Worm (Caenorhabditis elegans) whole organism, L1 larva: ENCODE results near the gene F41G3.18.

Experiments used
- C16A3.4 ChIP-seq: fragments of 150-350 bp; optimal IDR thresholded peaks from 2 replicates; lab custom pipeline; 2014; ENCODE audit warnings: missing biosample characterization, missing genetic modification characterization
- blmp-1 ChIP-seq: fragments of 150-350 bp; optimal IDR thresholded peaks from 2 replicates; lab custom pipeline; 2014; ENCODE audit warnings: missing biosample characterization, missing genetic modification characterization
- ceh-82 ChIP-seq, 3 experiments: fragments of 150-350 bp in 1 of 3; sonication (generic microtip) in 2 of 3; optimal IDR thresholded peaks; 2 replicates each; lab custom pipeline; 2014 to 2017; ENCODE audit warnings: missing biosample characterization in 3 of 3, missing genetic modification characterization in 3 of 3
- ceh-90 ChIP-seq: sonication (generic microtip); optimal IDR thresholded peaks from 2 replicates; lab custom pipeline; 2016; ENCODE audit warnings: missing genetic modification characterization, missing compliant biosample characterization
- ces-1 ChIP-seq: fragments of 150-350 bp; optimal IDR thresholded peaks from 2 replicates; lab custom pipeline; 2014; ENCODE audit warnings: missing biosample characterization, missing genetic modification reagents, missing genetic modification characterization
- efl-1 ChIP-seq, 4 experiments: fragments of 150-350 bp; optimal IDR thresholded peaks in 3 of 4; peaks in 1 of 4; 1 replicate in 1 of 4; 2 replicates in 3 of 4; lab custom pipeline; 2014; ENCODE audit warnings: missing biosample characterization in 2 of 4, missing genetic modification characterization in 2 of 4, missing genetic modification reagents in 2 of 4
- egl-13 ChIP-seq: sonication (generic microtip); optimal IDR thresholded peaks from 2 replicates; lab custom pipeline; 2016; ENCODE audit warnings: missing genotype, missing genetic modification reagents, missing genetic modification characterization, missing compliant biosample characterization
- egl-27 ChIP-seq, 2 experiments: fragments of 150-350 bp in 1 of 2; sonication (generic microtip); optimal IDR thresholded peaks; 3 replicates each; lab custom pipeline; 2017 to 2018; ENCODE audit warnings: missing biosample characterization in 2 of 2, missing genetic modification characterization in 2 of 2, missing genetic modification reagents in 2 of 2
- elt-3 ChIP-seq, 6 experiments: fragments of 150-350 bp in 1 of 6; sonication (generic microtip); optimal IDR thresholded peaks; 2 replicates each; lab custom pipeline; 2017 to 2018; ENCODE audit warnings: missing biosample characterization in 6 of 6, missing genetic modification characterization in 6 of 6, inconsistent platforms in 1 of 6
- fkh-10 ChIP-seq: sonication (generic microtip); optimal IDR thresholded peaks from 2 replicates; lab custom pipeline; 2017; ENCODE audit warnings: missing biosample characterization, missing genetic modification reagents, missing genetic modification characterization
- fos-1 ChIP-seq: fragments of 150-350 bp; optimal IDR thresholded peaks from 2 replicates; lab custom pipeline; 2014; ENCODE audit warnings: missing biosample characterization, missing genetic modification characterization
- grh-1 ChIP-seq: fragments of 200-800 bp; sonication (Bioruptor generic); IDR thresholded peaks from 2 replicates; pipeline ENCODE4 v1.3.6; 2022; ENCODE audit warnings: missing genetic modification reagents, missing genetic modification characterization, missing compliant biosample characterization
- hlh-17 ChIP-seq: fragments of 200-800 bp; sonication (Bioruptor generic); optimal IDR thresholded peaks from 2 replicates; lab custom pipeline; 2018; ENCODE audit warnings: missing genetic modification characterization, mild to moderate bottlenecking, missing compliant biosample characterization, moderate library complexity, borderline replicate concordance
- hlh-4 ChIP-seq: sonication (generic microtip); optimal IDR thresholded peaks from 2 replicates; lab custom pipeline; 2016; ENCODE audit warnings: mild to moderate bottlenecking, missing genetic modification characterization, missing compliant biosample characterization
- hpl-2 ChIP-seq: fragments of 150-350 bp; optimal IDR thresholded peaks from 2 replicates; lab custom pipeline; 2014; ENCODE audit warnings: missing biosample characterization, missing genetic modification reagents, missing genetic modification characterization
- isw-1 ChIP-seq: fragments of 200-800 bp; sonication (Bioruptor generic); IDR thresholded peaks from 2 replicates; pipeline ENCODE4 v1.3.6; 2022; ENCODE audit warnings: missing genetic modification characterization, missing compliant biosample characterization
- lin-13 ChIP-seq: fragments of 150-350 bp; optimal IDR thresholded peaks from 2 replicates; lab custom pipeline; 2014; ENCODE audit warnings: missing biosample characterization, missing genetic modification reagents, missing genetic modification characterization
- lin-14 ChIP-seq: fragments of 200-800 bp; sonication (Bioruptor generic); optimal IDR thresholded peaks from 2 replicates; lab custom pipeline; 2018; ENCODE audit warnings: mild to moderate bottlenecking, missing genetic modification characterization, moderate library complexity, missing compliant biosample characterization
- lin-15B ChIP-seq: fragments of 150-350 bp; sonication (generic microtip); optimal IDR thresholded peaks from 3 replicates; lab custom pipeline; 2014; ENCODE audit warnings: missing biosample characterization, missing genetic modification characterization
- lin-35 ChIP-seq, 2 experiments: fragments of 150-350 bp; optimal IDR thresholded peaks; 2 replicates each; lab custom pipeline; 2014; ENCODE audit warnings: missing biosample characterization in 2 of 2, missing genetic modification characterization in 2 of 2, missing genetic modification reagents in 2 of 2
- lsy-2 ChIP-seq, 2 experiments: fragments of 150-350 bp; optimal IDR thresholded peaks; 2 replicates each; lab custom pipeline; 2014; ENCODE audit warnings: missing biosample characterization in 2 of 2, missing genetic modification characterization in 2 of 2
- mab-9 ChIP-seq: fragments of 200-800 bp; sonication (Bioruptor generic); IDR thresholded peaks from 2 replicates; pipeline ENCODE4 v1.3.6; 2022; ENCODE audit warnings: missing genetic modification reagents, missing genetic modification characterization, missing compliant biosample characterization
- mdl-1 ChIP-seq, 2 experiments: fragments of 150-350 bp; optimal IDR thresholded peaks; 2 replicates each; lab custom pipeline; 2014 to 2017; ENCODE audit warnings: missing biosample characterization in 2 of 2, missing genetic modification characterization in 2 of 2, inconsistent platforms in 1 of 2
- mef-2 ChIP-seq: fragments of 150-350 bp; optimal IDR thresholded peaks from 2 replicates; lab custom pipeline; 2014; ENCODE audit warnings: missing biosample characterization, missing genetic modification characterization
- nhr-11 ChIP-seq: fragments of 150-350 bp; optimal IDR thresholded peaks from 2 replicates; lab custom pipeline; 2014; ENCODE audit warnings: missing biosample characterization, missing genetic modification characterization
- nhr-20 ChIP-seq: sonication (generic microtip); optimal IDR thresholded peaks from 2 replicates; lab custom pipeline; 2016; ENCODE audit warnings: mild to moderate bottlenecking, missing genetic modification characterization, missing compliant biosample characterization
- nhr-28 ChIP-seq: fragments of 150-350 bp; optimal IDR thresholded peaks from 2 replicates; lab custom pipeline; 2014; ENCODE audit warnings: missing biosample characterization, missing genetic modification characterization
- nhr-47 ChIP-seq: sonication (generic microtip); optimal IDR thresholded peaks from 2 replicates; lab custom pipeline; 2016; ENCODE audit warnings: mild to moderate bottlenecking, missing genetic modification characterization, moderate library complexity, missing compliant biosample characterization
- nhr-71 ChIP-seq: sonication (generic microtip); optimal IDR thresholded peaks from 2 replicates; lab custom pipeline; 2016; ENCODE audit warnings: mild to moderate bottlenecking, missing genetic modification characterization, moderate library complexity, missing compliant biosample characterization
- nhr-76 ChIP-seq: sonication (generic microtip); optimal IDR thresholded peaks from 2 replicates; lab custom pipeline; 2017; ENCODE audit warnings: missing biosample characterization, missing genetic modification characterization
- nhr-77 ChIP-seq: fragments of 150-350 bp; optimal IDR thresholded peaks from 2 replicates; lab custom pipeline; 2014; ENCODE audit warnings: missing biosample characterization, missing genetic modification characterization
- nhr-85 ChIP-seq: sonication (generic microtip); peaks from one replicate; lab custom pipeline; 2016; ENCODE audit warnings: missing genetic modification characterization, inconsistent platforms, missing compliant biosample characterization
- nhr-90 ChIP-seq: sonication (generic microtip); optimal IDR thresholded peaks from 2 replicates; lab custom pipeline; 2016; ENCODE audit warnings: mild to moderate bottlenecking, missing genetic modification characterization, missing compliant biosample characterization; ENCODE audit not compliant: poor library complexity
- pag-3 ChIP-seq: sonication (generic microtip); optimal IDR thresholded peaks from 2 replicates; lab custom pipeline; 2017; ENCODE audit warnings: missing genetic modification characterization, mild to moderate bottlenecking, missing compliant biosample characterization, antibody characterized with exemption, borderline replicate concordance; ENCODE audit not compliant: insufficient read depth
- pax-3 ChIP-seq: fragments of 200-800 bp; sonication (Bioruptor generic); optimal IDR thresholded peaks from 2 replicates; lab custom pipeline; 2018; ENCODE audit warnings: mild to moderate bottlenecking, missing genetic modification characterization, moderate library complexity, missing compliant biosample characterization
- rnt-1 ChIP-seq: sonication (generic microtip); optimal IDR thresholded peaks from 2 replicates; lab custom pipeline; 2016; ENCODE audit warnings: mild to moderate bottlenecking, missing genetic modification characterization, moderate library complexity, missing compliant biosample characterization
- snpc-4 ChIP-seq: fragments of 150-350 bp; optimal IDR thresholded peaks from 2 replicates; lab custom pipeline; 2014; ENCODE audit warnings: missing biosample characterization, missing genetic modification characterization
- swsn-7 ChIP-seq: sonication (generic microtip); optimal IDR thresholded peaks from 2 replicates; lab custom pipeline; 2016; ENCODE audit warnings: missing genetic modification characterization, missing compliant biosample characterization
- tlp-1 ChIP-seq: fragments of 150-350 bp; optimal IDR thresholded peaks from 2 replicates; lab custom pipeline; 2014; ENCODE audit warnings: missing biosample characterization, missing genetic modification characterization
- unc-62 ChIP-seq: fragments of 150-350 bp; optimal IDR thresholded peaks from 2 replicates; lab custom pipeline; 2014; ENCODE audit warnings: missing biosample characterization, missing genetic modification reagents, missing genetic modification characterization
- unc-98 ChIP-seq: fragments of 200-800 bp; sonication (Bioruptor generic); IDR thresholded peaks from 2 replicates; pipeline ENCODE4 v1.3.6; 2022; ENCODE audit warnings: missing genetic modification characterization, missing compliant biosample characterization
- vab-15 ChIP-seq: sonication (generic microtip); optimal IDR thresholded peaks from 2 replicates; lab custom pipeline; 2017; ENCODE audit warnings: missing genotype, mild to moderate bottlenecking, missing genetic modification characterization, missing compliant biosample characterization
- zag-1 ChIP-seq: fragments of 150-350 bp; optimal IDR thresholded peaks from 2 replicates; lab custom pipeline; 2014; ENCODE audit warnings: missing biosample characterization, missing genetic modification characterization
- zip-4 ChIP-seq: fragments of 200-800 bp; sonication (Bioruptor generic); optimal IDR thresholded peaks from 2 replicates; lab custom pipeline; 2018; ENCODE audit warnings: mild to moderate bottlenecking, missing genetic modification characterization, moderate library complexity, missing compliant biosample characterization
- ztf-11 ChIP-seq, 2 experiments: sonication (generic microtip); optimal IDR thresholded peaks; 2 replicates each; lab custom pipeline; 2016 to 2017; ENCODE audit warnings: missing genetic modification characterization in 2 of 2, missing biosample characterization in 1 of 2, missing compliant biosample characterization in 1 of 2

The F41G3.18 gene

ce11 chrII:6729331-6729730 is 38.8 kb upstream of the F41G3.18 start, which contains the start of gene T14B4.8:
TSS of gene T14B4.8 (minus strand) at chrII:6729390.
- TF ChIP-seq nhr-71 (tag; lab: Kevin White, UChicago) (peak; percentile 33), lin-35 (GFP tag; optimal IDR thresholded peaks at IDR 0.05; lab: Kevin White, UChicago) (peak in 1 of 2 experiments; percentile 11), nhr-47 (tag; lab: Kevin White, UChicago) (no peak), lsy-2 (tag; optimal IDR thresholded peaks at IDR 0.05; lab: Kevin White, UChicago) (peak in 1 of 2 experiments; percentile 27), fkh-10 (peak; percentile 33), nhr-11 (tag; lab: Kevin White, UChicago) (no peak), ceh-82 (tag; optimal IDR thresholded peaks at IDR 0.05; lab: Kevin White, UChicago) (peak in 1 of 3 experiments; percentile 32), lin-14 (GFP tag; lab: Kevin White, UChicago) (peak; percentile 69), egl-13 (tag; lab: Kevin White, UChicago) (no peak), grh-1 (GFP tag; lab: Robert Waterston, UW) (no peak), efl-1 (optimal IDR thresholded peaks at IDR 0.05; lab: Kevin White, UChicago) (peak; percentile 13 to 41), efl-1 (GFP tag; optimal IDR thresholded peaks at IDR 0.05 in 1 of 2; lab: Kevin White, UChicago) (peak in 1 of 2 experiments; percentile 50), rnt-1 (peak; percentile 17), isw-1 (peak; percentile 6; the same call in 1 of the 2 replicates)

- TF ChIP-seq mef-2 (tag; lab: Kevin White, UChicago) (no peak), vab-15 (tag; lab: Kevin White, UChicago) (no peak), nhr-47 (tag; lab: Kevin White, UChicago) (no peak), C16A3.4 (tag; lab: Kevin White, UChicago) (no peak), lin-15B (tag; lab: Kevin White, UChicago) (no peak), hpl-2 (no peak), nhr-85 (no peak), nhr-71 (tag; lab: Kevin White, UChicago) (no peak), isw-1 (no peak), nhr-76 (tag; lab: Kevin White, UChicago) (no peak), elt-3 (tag; optimal IDR thresholded peaks at IDR 0.05; lab: Kevin White, UChicago) (no peak), hlh-17 (no peak)
- TF ChIP-seq, all 84 proteins: peak for 0
These were observed 34.4 kb upstream of the F41G3.18 start, which contains the start of gene T14B4.9 for ce11 chrII:6733718-6734117. TSS of gene T14B4.9 (minus strand) at chrII:6733818.

ce11 chrII:6734674-6735073 is 33.4 kb upstream of the F41G3.18 start, which contains the start of gene T14B4.3:
TSS of gene T14B4.3 (plus strand) at chrII:6734937.
- TF ChIP-seq nhr-47 (tag; lab: Kevin White, UChicago) = peak; percentile 61
- TF ChIP-seq lin-13 = peak; percentile 59
- peak; percentile 75 for TF ChIP-seq lin-14 (GFP tag; lab: Kevin White, UChicago)
- TF ChIP-seq pag-3 (tag; lab: Kevin White, UChicago) = no peak
- TF ChIP-seq fos-1 = no peak
- no peak for TF ChIP-seq unc-98
- no peak for TF ChIP-seq nhr-28
- TF ChIP-seq snpc-4 (tag; lab: Kevin White, UChicago) = no peak
- peak; percentile 28 for TF ChIP-seq nhr-77 (tag; lab: Kevin White, UChicago)
- no peak for TF ChIP-seq unc-62 (GFP tag; lab: Kevin White, UChicago)
- TF ChIP-seq nhr-20 (tag; lab: Kevin White, UChicago) = peak; percentile 57
- TF ChIP-seq pax-3 = peak; percentile 52
- peak in 1 of 6 experiments; percentile 47 for TF ChIP-seq elt-3 (tag; optimal IDR thresholded peaks at IDR 0.05; lab: Kevin White, UChicago)
- peak; percentile 78 for TF ChIP-seq lin-15B (tag; lab: Kevin White, UChicago)
- TF ChIP-seq mdl-1 (tag; optimal IDR thresholded peaks at IDR 0.05; lab: Kevin White, UChicago) = peak in 1 of 2 experiments; percentile 35
- no peak for TF ChIP-seq hlh-4 (tag; lab: Kevin White, UChicago)
- TF ChIP-seq mab-9 = no peak
- no peak for TF ChIP-seq ceh-90
- no peak for TF ChIP-seq zip-4 (GFP tag; lab: Kevin White, UChicago)
- TF ChIP-seq blmp-1 (tag; lab: Kevin White, UChicago) = peak; percentile 61
- peak; percentile 75 to 82 for TF ChIP-seq efl-1 (optimal IDR thresholded peaks at IDR 0.05; lab: Kevin White, UChicago)
- peak; percentile 57 to 96 for TF ChIP-seq efl-1 (GFP tag; optimal IDR thresholded peaks at IDR 0.05 in 1 of 2; lab: Kevin White, UChicago)
- TF ChIP-seq mef-2 (tag; lab: Kevin White, UChicago) = no peak
- TF ChIP-seq C16A3.4 (tag; lab: Kevin White, UChicago) = peak; percentile 83
- TF ChIP-seq swsn-7 (tag; lab: Kevin White, UChicago) = peak; percentile 45
- no peak for TF ChIP-seq fkh-10
- no peak for TF ChIP-seq ces-1
- TF ChIP-seq grh-1 (GFP tag; lab: Robert Waterston, UW) = no peak
- no peak for TF ChIP-seq tlp-1 (tag; lab: Kevin White, UChicago)
- no peak for TF ChIP-seq egl-27 (tag; optimal IDR thresholded peaks at IDR 0.05; lab: Kevin White, UChicago)
- TF ChIP-seq nhr-90 = peak; percentile 59
- TF ChIP-seq ztf-11 (tag; optimal IDR thresholded peaks at IDR 0.05; lab: Kevin White, UChicago) = peak in 1 of 2 experiments; percentile 67
- no peak for TF ChIP-seq zag-1 (tag; lab: Kevin White, UChicago)
